Worm (Caenorhabditis elegans) whole organism, L4 larva: ENCODE data around the gene Y47D3A.34.
A peak's percentile ranks its signal among the peaks of the same experiment; 100 is the strongest.

ENCODE experiments used
- F49E8.2 ChIP-seq: sonication (generic microtip); optimal IDR thresholded peaks from 2 replicates; lab custom pipeline; 2016; ENCODE audit warnings: missing compliant biosample characterization, mild to moderate bottlenecking, missing genetic modification characterization, borderline replicate concordance
- Y5F2A.4 ChIP-seq: fragments of 200-800 bp; sonication (Bioruptor generic); optimal IDR thresholded peaks from 2 replicates; lab custom pipeline; 2018; ENCODE audit warnings: mild to moderate bottlenecking, missing genetic modification characterization, missing compliant biosample characterization
- egl-27 ChIP-seq: sonication (generic microtip); optimal IDR thresholded peaks from 3 replicates; lab custom pipeline; 2017; ENCODE audit warnings: missing biosample characterization, missing genetic modification reagents, missing genetic modification characterization
- gei-8 ChIP-seq: fragments of 200-800 bp; sonication (Bioruptor generic); optimal IDR thresholded peaks from 2 replicates; lab custom pipeline; 2018; ENCODE audit warnings: mild to moderate bottlenecking, missing genetic modification characterization, missing compliant biosample characterization
- nhr-10 ChIP-seq: fragments of 150-350 bp; optimal IDR thresholded peaks from 2 replicates; lab custom pipeline; 2014; ENCODE audit warnings: missing biosample characterization, missing genetic modification characterization
- nhr-11 ChIP-seq: fragments of 150-350 bp; optimal IDR thresholded peaks from 2 replicates; lab custom pipeline; 2014; ENCODE audit warnings: missing biosample characterization, missing genetic modification characterization
- nhr-6 ChIP-seq: fragments of 150-350 bp; optimal IDR thresholded peaks from 2 replicates; lab custom pipeline; 2014; ENCODE audit warnings: missing biosample characterization, missing genetic modification characterization
- pqm-1 ChIP-seq: sonication (generic microtip); optimal IDR thresholded peaks from 2 replicates; lab custom pipeline; 2017; ENCODE audit warnings: missing biosample characterization, missing genetic modification characterization

- TF ChIP-seq pqm-1 (tag; lab: Kevin White, UChicago) (peak; percentile 36), nhr-11 (no peak), Y5F2A.4 (GFP tag; lab: Kevin White, UChicago) (no peak), gei-8 (GFP tag; lab: Kevin White, UChicago) (no peak), nhr-10 (tag; lab: Kevin White, UChicago) (no peak), nhr-6 (tag; lab: Kevin White, UChicago) (no peak), F49E8.2 (tag; lab: Kevin White, UChicago) (no peak), egl-27 (tag; lab: Kevin White, UChicago) (no peak)
Observed at ce11 chrIII:11268532-11268931, 33.9 kb upstream of the Y47D3A.34 start.
